Worm (Caenorhabditis elegans) whole organism, L4 larva: ENCODE data around the gene B0432.10.
A peak's percentile ranks its signal among the peaks of the same experiment; 100 is the strongest.

Source experiments
- D1046.2 ChIP-seq: fragments of 200-800 bp; sonication (Bioruptor generic); IDR thresholded peaks from 2 replicates; pipeline ENCODE4 v1.3.6; 2022; ENCODE audit warnings: missing genetic modification characterization, missing compliant biosample characterization
- F37D6.2 ChIP-seq: sonication (generic microtip); optimal IDR thresholded peaks from 2 replicates; lab custom pipeline; 2016; ENCODE audit warnings: mild to moderate bottlenecking, missing genetic modification characterization, missing compliant biosample characterization
- F44E2.7 ChIP-seq: fragments of 200-800 bp; sonication (Bioruptor generic); IDR thresholded peaks from 2 replicates; pipeline ENCODE4 v2.1.2; 2022; ENCODE audit warnings: missing genetic modification characterization, missing compliant biosample characterization
- F49E8.2 ChIP-seq: sonication (generic microtip); optimal IDR thresholded peaks from 2 replicates; lab custom pipeline; 2016; ENCODE audit warnings: missing compliant biosample characterization, mild to moderate bottlenecking, missing genetic modification characterization, borderline replicate concordance
- ZK337.2 ChIP-seq: fragments of 200-800 bp; sonication (Bioruptor generic); IDR thresholded peaks from 2 replicates; pipeline ENCODE4 v1.3.6; 2022; ENCODE audit warnings: missing genetic modification reagents, missing genetic modification characterization, missing compliant biosample characterization
- ZK546.5 ChIP-seq, 2 experiments: sonication (generic microtip); optimal IDR thresholded peaks; 2 replicates each; lab custom pipeline; 2017; ENCODE audit warnings: missing biosample characterization in 2 of 2, missing genetic modification characterization in 2 of 2
- aly-2 ChIP-seq: sonication (generic microtip); optimal IDR thresholded peaks from 2 replicates; lab custom pipeline; 2018; ENCODE audit warnings: missing biosample characterization, missing genetic modification characterization
- ama-1 ChIP-seq: fragments of 150-350 bp; optimal IDR thresholded peaks from 2 replicates; lab custom pipeline; 2014; ENCODE audit warnings: inconsistent platforms, mixed read lengths
- attf-4 ChIP-seq: sonication (generic microtip); optimal IDR thresholded peaks from 3 replicates; lab custom pipeline; 2017; ENCODE audit warnings: missing biosample characterization, missing genetic modification characterization
- ceh-20 ChIP-seq: fragments of 200-800 bp; sonication (Bioruptor generic); IDR thresholded peaks from 2 replicates; pipeline ENCODE4 v1.3.6; 2022; ENCODE audit warnings: missing genetic modification reagents, missing genetic modification characterization, missing compliant biosample characterization
- ceh-28 ChIP-seq: fragments of 150-350 bp; optimal IDR thresholded peaks from 2 replicates; lab custom pipeline; 2014; ENCODE audit warnings: missing biosample characterization, missing genetic modification reagents, missing genetic modification characterization
- ceh-32 ChIP-seq: sonication (generic microtip); optimal IDR thresholded peaks from 2 replicates; lab custom pipeline; 2016; ENCODE audit warnings: mild to moderate bottlenecking, missing genetic modification characterization, missing compliant biosample characterization; ENCODE audit not compliant: poor library complexity
- ceh-82 ChIP-seq: sonication (generic microtip); optimal IDR thresholded peaks from 2 replicates; lab custom pipeline; 2017; ENCODE audit warnings: missing biosample characterization, missing genetic modification characterization
- ces-1 ChIP-seq: fragments of 150-350 bp; sonication (generic microtip); optimal IDR thresholded peaks from 4 replicates; lab custom pipeline; 2014; ENCODE audit warnings: missing biosample characterization, missing genetic modification reagents, missing genetic modification characterization
- daf-19 ChIP-seq: fragments of 200-800 bp; sonication (Bioruptor generic); conservative IDR thresholded peaks from 2 replicates; pipeline ENCODE4 v1.3.6; 2022; ENCODE audit warnings: missing genetic modification characterization, missing compliant biosample characterization
- dmd-6 ChIP-seq: fragments of 200-800 bp; sonication (Bioruptor generic); IDR thresholded peaks from 2 replicates; pipeline ENCODE4 v1.3.6; 2022; ENCODE audit warnings: missing genetic modification reagents, missing genetic modification characterization, missing compliant biosample characterization
- dmd-8 ChIP-seq: fragments of 200-800 bp; sonication (Bioruptor generic); IDR thresholded peaks from 2 replicates; pipeline ENCODE4 v1.3.6; 2022; ENCODE audit warnings: missing genetic modification characterization, missing compliant biosample characterization
- dpl-1 ChIP-seq: fragments of 150-350 bp; optimal IDR thresholded peaks from 2 replicates; lab custom pipeline; 2014; ENCODE audit warnings: missing biosample characterization, missing genetic modification reagents, missing genetic modification characterization
- duxl-1 ChIP-seq: sonication (generic microtip); optimal IDR thresholded peaks from 2 replicates; lab custom pipeline; 2016; ENCODE audit warnings: mild to moderate bottlenecking, missing genetic modification characterization, moderate library complexity, missing compliant biosample characterization; ENCODE audit not compliant: poor library complexity
- dve-1 ChIP-seq: sonication (generic microtip); optimal IDR thresholded peaks from 2 replicates; lab custom pipeline; 2017; ENCODE audit warnings: antibody characterized with exemption, mild to moderate bottlenecking, missing genetic modification characterization, missing compliant biosample characterization; ENCODE audit not compliant: insufficient read depth
- fos-1 ChIP-seq: fragments of 150-350 bp; optimal IDR thresholded peaks from 2 replicates; lab custom pipeline; 2014; ENCODE audit warnings: missing biosample characterization, missing genetic modification characterization
- hlh-11 ChIP-seq: fragments of 200-800 bp; sonication (Bioruptor generic); optimal IDR thresholded peaks from 2 replicates; lab custom pipeline; 2018; ENCODE audit warnings: mild to moderate bottlenecking, missing genetic modification characterization, missing compliant biosample characterization
- lim-7 ChIP-seq: fragments of 200-800 bp; sonication (Bioruptor generic); IDR thresholded peaks from 2 replicates; pipeline ENCODE4 v1.3.6; 2022; ENCODE audit warnings: missing genetic modification characterization, missing compliant biosample characterization
- lin-1 ChIP-seq: fragments of 200-800 bp; sonication (Bioruptor generic); IDR thresholded peaks from 2 replicates; pipeline ENCODE4 v1.3.6; 2022; ENCODE audit warnings: missing genetic modification reagents, missing genetic modification characterization, missing compliant biosample characterization
- lin-13 ChIP-seq: fragments of 150-350 bp; optimal IDR thresholded peaks from 2 replicates; lab custom pipeline; 2014; ENCODE audit warnings: missing biosample characterization, missing genetic modification reagents, missing genetic modification characterization
- lin-29 ChIP-seq: fragments of 200-800 bp; sonication (Bioruptor generic); IDR thresholded peaks from 2 replicates; pipeline ENCODE4 v1.3.6; 2022; ENCODE audit warnings: missing genetic modification reagents, missing genetic modification characterization, missing compliant biosample characterization
- lin-38 ChIP-seq: fragments of 200-800 bp; sonication (Bioruptor generic); IDR thresholded peaks from 2 replicates; pipeline ENCODE4 v1.3.6; 2022; ENCODE audit warnings: missing genetic modification reagents, missing genetic modification characterization, missing compliant biosample characterization
- lin-39 ChIP-seq: fragments of 150-350 bp; optimal IDR thresholded peaks from 2 replicates; lab custom pipeline; 2014; ENCODE audit warnings: missing biosample characterization, missing genetic modification reagents, missing genetic modification characterization
- madf-9 ChIP-seq: fragments of 200-800 bp; sonication (Bioruptor generic); conservative IDR thresholded peaks from 2 replicates; pipeline ENCODE4 v1.3.6; 2022; ENCODE audit warnings: missing genetic modification reagents, missing genetic modification characterization, missing compliant biosample characterization
- mdl-1 ChIP-seq, 2 experiments: fragments of 150-350 bp in 1 of 2; sonication (generic microtip) in 1 of 2; optimal IDR thresholded peaks; 2 replicates each; lab custom pipeline; 2014 to 2017; ENCODE audit warnings: missing biosample characterization in 2 of 2, missing genetic modification characterization in 2 of 2
- mdt-29 ChIP-seq: fragments of 200-800 bp; sonication (Bioruptor generic); IDR thresholded peaks from 2 replicates; pipeline ENCODE4 v1.3.6; 2022; ENCODE audit warnings: missing genetic modification reagents, missing genetic modification characterization, missing compliant biosample characterization
- mes-2 ChIP-seq: sonication (generic microtip); optimal IDR thresholded peaks from 2 replicates; lab custom pipeline; 2016; ENCODE audit warnings: missing genotype, mild to moderate bottlenecking, missing genetic modification characterization, missing compliant biosample characterization; ENCODE audit not compliant: poor library complexity, severe bottlenecking
- mxl-2 ChIP-seq: fragments of 200-800 bp; sonication (Bioruptor generic); conservative IDR thresholded peaks from 2 replicates; pipeline ENCODE4 v1.3.6; 2022; ENCODE audit warnings: missing genetic modification reagents, missing genetic modification characterization, missing compliant biosample characterization
- nhr-11 ChIP-seq: fragments of 150-350 bp; optimal IDR thresholded peaks from 2 replicates; lab custom pipeline; 2014; ENCODE audit warnings: missing biosample characterization, missing genetic modification characterization
- nhr-237 ChIP-seq: sonication (generic microtip); optimal IDR thresholded peaks from 2 replicates; lab custom pipeline; 2017; ENCODE audit warnings: missing biosample characterization, missing genetic modification characterization
- nhr-41 ChIP-seq: fragments of 200-800 bp; sonication (Bioruptor generic); IDR thresholded peaks from 2 replicates; pipeline ENCODE4 v1.3.6; 2022; ENCODE audit warnings: missing genetic modification reagents, missing genetic modification characterization, missing compliant biosample characterization
- nhr-6 ChIP-seq: fragments of 150-350 bp; optimal IDR thresholded peaks from 2 replicates; lab custom pipeline; 2014; ENCODE audit warnings: missing biosample characterization, missing genetic modification characterization
- pha-4 ChIP-seq, 2 experiments: fragments of 150-350 bp in 1 of 2; fragments of 200-800 bp in 1 of 2; sonication (Bioruptor generic) in 1 of 2; IDR thresholded peaks in 1 of 2; optimal IDR thresholded peaks in 1 of 2; 2 replicates each; pipeline versions ENCODE4 v1.3.6 to Lab custom; 2014 to 2022; ENCODE audit warnings: missing genetic modification characterization in 2 of 2, missing genetic modification reagents in 2 of 2, missing biosample characterization in 1 of 2, missing compliant biosample characterization in 1 of 2
- saeg-2 ChIP-seq: fragments of 200-800 bp; sonication (Bioruptor generic); IDR thresholded peaks from 2 replicates; pipeline ENCODE4 v1.3.6; 2022; ENCODE audit warnings: missing genetic modification reagents, missing genetic modification characterization, missing compliant biosample characterization
- sdz-12 ChIP-seq: fragments of 200-800 bp; sonication (Bioruptor generic); optimal IDR thresholded peaks from 2 replicates; lab custom pipeline; 2018; ENCODE audit warnings: mild to moderate bottlenecking, missing genetic modification characterization, missing compliant biosample characterization
- set-16 ChIP-seq: fragments of 200-800 bp; sonication (Bioruptor generic); IDR thresholded peaks from 2 replicates; pipeline ENCODE4 v1.3.6; 2022; ENCODE audit warnings: missing genetic modification reagents, missing genetic modification characterization, missing compliant biosample characterization
- skn-1 ChIP-seq: fragments of 150-350 bp; optimal IDR thresholded peaks from 2 replicates; lab custom pipeline; 2014; ENCODE audit warnings: missing biosample characterization, missing genetic modification characterization
- snpc-1.2 ChIP-seq: fragments of 200-800 bp; sonication (Bioruptor generic); IDR thresholded peaks from 2 replicates; pipeline ENCODE4 v1.3.6; 2022; ENCODE audit warnings: missing genetic modification reagents, missing genetic modification characterization, missing compliant biosample characterization
- snpc-4 ChIP-seq: fragments of 150-350 bp; optimal IDR thresholded peaks from 2 replicates; lab custom pipeline; 2014; ENCODE audit warnings: missing biosample characterization, missing genetic modification characterization
- tag-97 ChIP-seq: fragments of 200-800 bp; sonication (Bioruptor generic); IDR thresholded peaks from 2 replicates; pipeline ENCODE4 v1.3.6; 2022; ENCODE audit warnings: missing genetic modification characterization, missing compliant biosample characterization
- tra-1 ChIP-seq: fragments of 200-800 bp; sonication (Bioruptor generic); IDR thresholded peaks from 2 replicates; pipeline ENCODE4 v1.3.6; 2022; ENCODE audit warnings: missing genetic modification reagents, missing genetic modification characterization, missing compliant biosample characterization
- unc-130 ChIP-seq: sonication (generic microtip); optimal IDR thresholded peaks from 2 replicates; lab custom pipeline; 2016; ENCODE audit warnings: missing genetic modification reagents, missing genetic modification characterization, missing compliant biosample characterization
- zip-11 ChIP-seq: fragments of 200-800 bp; sonication (Bioruptor generic); IDR thresholded peaks from 2 replicates; pipeline ENCODE4 v1.3.6; 2022; ENCODE audit warnings: missing genetic modification characterization, missing compliant biosample characterization
- ztf-11 ChIP-seq: fragments of 150-350 bp; optimal IDR thresholded peaks from 2 replicates; lab custom pipeline; 2014; ENCODE audit warnings: missing biosample characterization, missing genetic modification characterization

B0432.10 gene

ce11 chrII:285627-286550 lies at the start of gene B0432.10:
Gene B0432.10 (minus strand): TSS chrII:286275.
- no peak for TF ChIP-seq mdl-1 (tag; optimal IDR thresholded peaks at IDR 0.05; lab: Kevin White, UChicago)
- no peak for TF ChIP-seq saeg-2 (GFP tag; lab: Robert Waterston, UW)
- TF ChIP-seq nhr-6 (tag; lab: Kevin White, UChicago), result peak; percentile 20
- no peak for TF ChIP-seq zip-11 (GFP tag; lab: Robert Waterston, UW)
- peak; percentile 46 for TF ChIP-seq F37D6.2 (tag; lab: Kevin White, UChicago)
- TF ChIP-seq mdt-29 (GFP tag; lab: Robert Waterston, UW), result no peak
- peak; percentile 64 for TF ChIP-seq hlh-11 (tag; lab: Kevin White, UChicago)
- TF ChIP-seq D1046.2, result no peak
- TF ChIP-seq set-16 (GFP tag; lab: Robert Waterston, UW), result no peak
- TF ChIP-seq ama-1, result no peak
- TF ChIP-seq lin-38 (GFP tag; lab: Robert Waterston, UW), result peak; percentile 86
- no peak for TF ChIP-seq dmd-8 (GFP tag; lab: Robert Waterston, UW)
- TF ChIP-seq dpl-1 (GFP tag; lab: Kevin White, UChicago), result peak; percentile 96
- no peak for TF ChIP-seq lin-39 (tag; lab: Kevin White, UChicago)
- TF ChIP-seq tra-1 (GFP tag; lab: Robert Waterston, UW), result no peak
- TF ChIP-seq snpc-1.2 (GFP tag; lab: Robert Waterston, UW), result no peak
- TF ChIP-seq skn-1 (tag; lab: Kevin White, UChicago), result no peak
- TF ChIP-seq dmd-6, result peak; percentile 71
- TF ChIP-seq lin-13, result peak; percentile 62
- no peak for TF ChIP-seq ztf-11 (tag; lab: Kevin White, UChicago)
- no peak for TF ChIP-seq nhr-41 (GFP tag; lab: Robert Waterston, UW)
- peak; percentile 86 for TF ChIP-seq dve-1 (tag; lab: Kevin White, UChicago)
- TF ChIP-seq unc-130 (GFP tag; lab: Kevin White, UChicago), result no peak
- TF ChIP-seq madf-9 (GFP tag; lab: Robert Waterston, UW), result no peak
- no peak for TF ChIP-seq ceh-28 (tag; lab: Kevin White, UChicago)
- no peak for TF ChIP-seq ZK337.2 (GFP tag; lab: Robert Waterston, UW)
- no peak for TF ChIP-seq sdz-12 (GFP tag; lab: Kevin White, UChicago)
- no peak for TF ChIP-seq ZK546.5 (tag; optimal IDR thresholded peaks at IDR 0.05; lab: Kevin White, UChicago)
- TF ChIP-seq F49E8.2, result no peak
- TF ChIP-seq aly-2 (tag; lab: Kevin White, UChicago), result no peak
- TF ChIP-seq ceh-32 (tag; lab: Kevin White, UChicago), result no peak
- no peak for TF ChIP-seq ces-1
- no peak for TF ChIP-seq attf-4 (tag; lab: Kevin White, UChicago)
- peak; percentile 91 for TF ChIP-seq mes-2 (tag; lab: Kevin White, UChicago)
- TF ChIP-seq ceh-20, result peak; percentile 62; the same call in 1 of the 2 replicates
- peak; percentile 51; the same call in 1 of the 2 replicates for TF ChIP-seq pha-4 (GFP tag; IDR thresholded peaks at IDR 0.05; lab: Robert Waterston, UW)
- peak; percentile 92 for TF ChIP-seq pha-4 (tag; optimal IDR thresholded peaks at IDR 0.05; lab: Kevin White, UChicago)
- no peak for TF ChIP-seq lin-29
- TF ChIP-seq lin-1 (GFP tag; lab: Robert Waterston, UW), result no peak
- TF ChIP-seq lim-7 (GFP tag; lab: Robert Waterston, UW), result no peak
- TF ChIP-seq daf-19 (GFP tag; lab: Robert Waterston, UW), result 0 out of 2 replicates have a peak, but pooled peaks have one; percentile 20
- no peak for TF ChIP-seq tag-97 (GFP tag; lab: Robert Waterston, UW)
- peak; percentile 25 for TF ChIP-seq nhr-11 (tag; lab: Kevin White, UChicago)
- no peak for TF ChIP-seq mxl-2 (GFP tag; lab: Robert Waterston, UW)
- no peak for TF ChIP-seq snpc-4 (tag; lab: Kevin White, UChicago)
- no peak for TF ChIP-seq ceh-82 (tag; lab: Kevin White, UChicago)
- TF ChIP-seq nhr-237 (tag; lab: Kevin White, UChicago), result no peak
- TF ChIP-seq duxl-1 (tag; lab: Kevin White, UChicago), result peak; percentile 61
- no peak for TF ChIP-seq F44E2.7 (GFP tag; lab: Robert Waterston, UW)
- TF ChIP-seq fos-1, result no peak
